Fruit fly (Drosophila melanogaster): ENCODE data around the gene Rcd-1.

The Rcd-1 gene

DNA sequence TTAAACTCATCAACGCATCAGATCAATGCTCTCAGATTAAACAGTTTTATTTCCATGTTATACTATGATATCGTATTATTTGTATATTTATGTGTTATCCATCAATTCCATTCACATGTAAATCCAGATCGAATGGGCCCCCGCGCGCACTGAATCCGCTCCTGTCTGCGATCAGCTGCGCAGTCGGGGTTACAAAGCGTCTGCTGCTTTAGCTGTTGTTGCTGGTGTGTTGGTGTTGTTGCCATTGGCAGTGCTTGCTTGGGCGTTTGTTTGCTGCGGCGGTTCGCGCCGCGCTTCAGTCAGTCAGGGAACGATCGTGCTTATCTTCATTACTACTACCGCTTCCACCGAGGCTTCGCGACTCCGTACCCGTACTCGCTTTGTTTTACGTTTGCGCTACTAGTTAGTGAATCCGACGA lies 28.4 kb downstream of the Rcd-1 start, which contains the start of gene Zw (continued):
- TF ChIP-seq Dp (GFP tag; optimal IDR thresholded peaks at IDR 0.05) (no peak), Neu2 (GFP tag; optimal IDR thresholded peaks at IDR 0.05; ENCODE audit: borderline replicate concordance) (no peak), CG3726 (GFP tag; IDR thresholded peaks at IDR 0.05) (no peak), Atf-2 (GFP tag; optimal IDR thresholded peaks at IDR 0.05) (peak; percentile 15), bcd (GFP tag; optimal IDR thresholded peaks at IDR 0.05) (peak; percentile 47), CG18476 (GFP tag; optimal IDR thresholded peaks at IDR 0.05) (peak; percentile 14), esg (GFP tag; conservative IDR thresholded peaks at IDR 0.05) (peak; percentile 48), CG10431 (GFP tag; optimal IDR thresholded peaks at IDR 0.05) (no peak), br (optimal IDR thresholded peaks at IDR 0.05) (no peak), disco-r (GFP tag; optimal IDR thresholded peaks at IDR 0.05) (no peak), CG9609 (GFP tag; optimal IDR thresholded peaks at IDR 0.05) (peak; percentile 46), pfk (GFP tag; optimal IDR thresholded peaks at IDR 0.05) (no peak), sd (tag; optimal IDR thresholded peaks at IDR 0.05) (no peak), CG11560 (tag; IDR thresholded peaks at IDR 0.05) (no peak), sim (GFP tag; IDR thresholded peaks at IDR 0.05) (no peak), chn (GFP tag; optimal IDR thresholded peaks at IDR 0.05) (peak; percentile 51), Opbp (GFP tag; IDR thresholded peaks at IDR 0.05; ENCODE audit: partially characterized antibody) (peak; percentile 80), CG10274 (GFP tag; optimal IDR thresholded peaks at IDR 0.05) (no peak), kni (GFP tag; optimal IDR thresholded peaks at IDR 0.05) (peak; percentile 25), ham (GFP tag; IDR thresholded peaks at IDR 0.05) (no peak), Hand (GFP tag; optimal IDR thresholded peaks at IDR 0.05) (no peak), Ada2b (GFP tag; IDR thresholded peaks at IDR 0.05) (peak; percentile 48; the same call in 1 of the 2 replicates), CG4730 (GFP tag; IDR thresholded peaks at IDR 0.05) (peak; percentile 42; the same call in 1 of the 2 replicates), run (tag; optimal IDR thresholded peaks at IDR 0.05) (no peak), chm (GFP tag; IDR thresholded peaks at IDR 0.05) (no peak), CG9817 (tag; optimal IDR thresholded peaks at IDR 0.05) (peak; percentile 50), hkb (optimal IDR thresholded peaks at IDR 0.05) (no peak), hkb (GFP tag; IDR thresholded peaks at IDR 0.05) (peak; percentile 27; the same call in 1 of the 2 replicates), Sry-β (GFP tag; optimal IDR thresholded peaks at IDR 0.05) (no peak), CG9876 (GFP tag; optimal IDR thresholded peaks at IDR 0.05) (no peak), dmrt11E (tag; optimal IDR thresholded peaks at IDR 0.05) (peak; percentile 30), slbo (GFP tag; IDR thresholded peaks at IDR 0.05) (peak; percentile 86), CG10147 (GFP tag; optimal IDR thresholded peaks at IDR 0.05) (no peak), Dref (GFP tag; IDR thresholded peaks at IDR 0.05) (no peak), Bgb (GFP tag; IDR thresholded peaks at IDR 0.05; ENCODE audit: partially characterized antibody) (peak; percentile 57), Rfx (GFP tag; IDR thresholded peaks at IDR 0.05) (peak; percentile 87), CrebB (tag; optimal IDR thresholded peaks at IDR 0.05) (no peak), CG32767 (GFP tag; IDR thresholded peaks at IDR 0.05) (no peak), CG10321 (GFP tag; IDR thresholded peaks at IDR 0.05) (no peak), Poxn (GFP tag; IDR thresholded peaks at IDR 0.05) (no peak), ato (GFP tag; IDR thresholded peaks at IDR 0.05; ENCODE audit: partially characterized antibody) (no peak), zf30C (GFP tag; optimal IDR thresholded peaks at IDR 0.05) (no peak), CG14441 (GFP tag; IDR thresholded peaks at IDR 0.05) (peak; percentile 40; the same call in 1 of the 2 replicates), dan (GFP tag; IDR thresholded peaks at IDR 0.05) (0 out of 2 replicates have a peak, but pooled peaks have one; percentile 8), Spps (tag; optimal IDR thresholded peaks at IDR 0.05) (no peak), gcm2 (GFP tag; optimal IDR thresholded peaks at IDR 0.05) (no peak), Oli (tag; optimal IDR thresholded peaks at IDR 0.05) (peak; percentile 33), wor (GFP tag; IDR thresholded peaks at IDR 0.05) (no peak), rib (GFP tag; IDR thresholded peaks at IDR 0.05) (0 out of 2 replicates have a peak, but pooled peaks have one; percentile 27), CG8281 (tag; optimal IDR thresholded peaks at IDR 0.05) (no peak), CG7556 (GFP tag; optimal IDR thresholded peaks at IDR 0.05) (no peak), trem (tag; optimal IDR thresholded peaks at IDR 0.05) (peak; percentile 20)

Data from whole organism, embryonic.